Worm (Caenorhabditis elegans) whole organism, L2 larva: ENCODE results near the gene mtss-1.
A peak's percentile ranks its signal among the peaks of the same experiment; 100 is the strongest.

ENCODE experiments used
- C34F6.9 ChIP-seq: fragments of 150-350 bp; optimal IDR thresholded peaks from 2 replicates; lab custom pipeline; 2014; ENCODE audit warnings: missing biosample characterization, missing genetic modification characterization
- F13H6.1 ChIP-seq: sonication (generic microtip); optimal IDR thresholded peaks from 2 replicates; lab custom pipeline; 2016; ENCODE audit warnings: missing genetic modification characterization, missing compliant biosample characterization
- R02D3.7 ChIP-seq: fragments of 150-350 bp; optimal IDR thresholded peaks from 2 replicates; lab custom pipeline; 2014; ENCODE audit warnings: missing biosample characterization, missing genetic modification characterization
- ZK546.5 ChIP-seq: sonication (generic microtip); optimal IDR thresholded peaks from 2 replicates; lab custom pipeline; 2017; ENCODE audit warnings: missing biosample characterization, missing genetic modification characterization
- aly-2 ChIP-seq: fragments of 150-350 bp; optimal IDR thresholded peaks from 2 replicates; lab custom pipeline; 2014; ENCODE audit warnings: missing biosample characterization, missing genetic modification characterization
- ama-1 ChIP-seq: fragments of 150-350 bp; optimal IDR thresholded peaks from 2 replicates; lab custom pipeline; 2018; ENCODE audit warnings: inconsistent platforms
- blmp-1 ChIP-seq: sonication (generic microtip); optimal IDR thresholded peaks from 2 replicates; lab custom pipeline; 2017; ENCODE audit warnings: missing genetic modification characterization, mild to moderate bottlenecking, missing compliant biosample characterization, antibody characterized with exemption, moderate library complexity; ENCODE audit not compliant: insufficient read depth
- ceh-16 ChIP-seq: fragments of 150-350 bp; optimal IDR thresholded peaks from 2 replicates; lab custom pipeline; 2014; ENCODE audit warnings: missing biosample characterization, missing genetic modification characterization
- ceh-82 ChIP-seq: fragments of 150-350 bp; optimal IDR thresholded peaks from 2 replicates; lab custom pipeline; 2014; ENCODE audit warnings: missing biosample characterization, missing genetic modification characterization
- crh-2 ChIP-seq: sonication (generic microtip); optimal IDR thresholded peaks from 2 replicates; lab custom pipeline; 2017; ENCODE audit warnings: missing biosample characterization, missing genetic modification characterization
- dmd-4 ChIP-seq: sonication (generic microtip); optimal IDR thresholded peaks from 2 replicates; lab custom pipeline; 2017; ENCODE audit warnings: missing biosample characterization, missing genetic modification characterization
- elt-1 ChIP-seq: fragments of 150-350 bp; optimal IDR thresholded peaks from 2 replicates; lab custom pipeline; 2014; ENCODE audit warnings: missing biosample characterization, missing genetic modification characterization
- elt-3 ChIP-seq: sonication (generic microtip); optimal IDR thresholded peaks from 2 replicates; lab custom pipeline; 2017; ENCODE audit warnings: missing biosample characterization, missing genetic modification characterization
- fos-1 ChIP-seq: fragments of 150-350 bp; optimal IDR thresholded peaks from 2 replicates; lab custom pipeline; 2014; ENCODE audit warnings: missing biosample characterization, missing genetic modification characterization
- gmeb-1 ChIP-seq: fragments of 150-350 bp; optimal IDR thresholded peaks from 2 replicates; lab custom pipeline; 2014; ENCODE audit warnings: missing biosample characterization, missing genetic modification characterization
- lin-11 ChIP-seq: fragments of 150-350 bp; sonication (generic microtip); optimal IDR thresholded peaks from 2 replicates; lab custom pipeline; 2014; ENCODE audit warnings: missing biosample characterization, missing genetic modification characterization, inconsistent platforms, mixed read lengths
- lin-13 ChIP-seq: fragments of 150-350 bp; optimal IDR thresholded peaks from 2 replicates; lab custom pipeline; 2014; ENCODE audit warnings: missing biosample characterization, missing genetic modification reagents, missing genetic modification characterization
- lsy-2 ChIP-seq, 2 experiments: fragments of 150-350 bp in 1 of 2; sonication (generic microtip) in 1 of 2; optimal IDR thresholded peaks; 2 replicates each; lab custom pipeline; 2014 to 2017; ENCODE audit warnings: missing biosample characterization in 2 of 2, missing genetic modification characterization in 2 of 2
- mdl-1 ChIP-seq, 2 experiments: fragments of 150-350 bp in 1 of 2; sonication (generic microtip) in 1 of 2; optimal IDR thresholded peaks; 2 replicates each; lab custom pipeline; 2017; ENCODE audit warnings: missing biosample characterization in 2 of 2, missing genetic modification characterization in 2 of 2
- nhr-10 ChIP-seq: sonication (generic microtip); optimal IDR thresholded peaks from 2 replicates; lab custom pipeline; 2017; ENCODE audit warnings: missing biosample characterization, missing genetic modification characterization
- nhr-129 ChIP-seq: fragments of 150-350 bp; optimal IDR thresholded peaks from 2 replicates; lab custom pipeline; 2014; ENCODE audit warnings: missing biosample characterization, missing genetic modification characterization
- nhr-21 ChIP-seq: fragments of 150-350 bp; optimal IDR thresholded peaks from 2 replicates; lab custom pipeline; 2014; ENCODE audit warnings: missing biosample characterization, missing genetic modification characterization
- nhr-23 ChIP-seq: fragments of 150-350 bp; optimal IDR thresholded peaks from 2 replicates; lab custom pipeline; 2014; ENCODE audit warnings: missing biosample characterization, missing genetic modification reagents, missing genetic modification characterization
- nhr-237 ChIP-seq: fragments of 150-350 bp; optimal IDR thresholded peaks from 2 replicates; lab custom pipeline; 2014; ENCODE audit warnings: missing biosample characterization, missing genetic modification characterization
- nhr-25 ChIP-seq: fragments of 150-350 bp; sonication (generic microtip); optimal IDR thresholded peaks from 3 replicates; lab custom pipeline; 2014; ENCODE audit warnings: missing biosample characterization, missing genetic modification characterization
- nhr-6 ChIP-seq: fragments of 150-350 bp; optimal IDR thresholded peaks from 2 replicates; lab custom pipeline; 2014; ENCODE audit warnings: missing biosample characterization, missing genetic modification characterization
- nhr-77 ChIP-seq: fragments of 150-350 bp; optimal IDR thresholded peaks from 2 replicates; lab custom pipeline; 2014; ENCODE audit warnings: missing biosample characterization, missing genetic modification characterization
- peb-1 ChIP-seq: fragments of 150-350 bp; optimal IDR thresholded peaks from 2 replicates; lab custom pipeline; 2014; ENCODE audit warnings: missing biosample characterization, missing genetic modification characterization
- sem-4 ChIP-seq: fragments of 150-350 bp; optimal IDR thresholded peaks from 2 replicates; lab custom pipeline; 2014; ENCODE audit warnings: missing biosample characterization, missing genetic modification reagents, missing genetic modification characterization
- sma-3 ChIP-seq: sonication (generic microtip); optimal IDR thresholded peaks from 2 replicates; lab custom pipeline; 2016; ENCODE audit warnings: missing genetic modification reagents, missing genetic modification characterization, missing compliant biosample characterization
- sma-9 ChIP-seq, 2 experiments: fragments of 150-350 bp in 1 of 2; sonication (generic microtip) in 1 of 2; optimal IDR thresholded peaks; 2 replicates each; lab custom pipeline; 2014 to 2016; ENCODE audit warnings: missing genetic modification characterization in 2 of 2, mild to moderate bottlenecking in 1 of 2, missing biosample characterization in 1 of 2, missing compliant biosample characterization in 1 of 2, missing genetic modification reagents in 1 of 2, moderate library complexity in 1 of 2
- snpc-4 ChIP-seq: fragments of 150-350 bp; optimal IDR thresholded peaks from 2 replicates; lab custom pipeline; 2014; ENCODE audit warnings: missing biosample characterization, missing genetic modification characterization
- unc-39 ChIP-seq: fragments of 150-350 bp; optimal IDR thresholded peaks from 2 replicates; lab custom pipeline; 2014; ENCODE audit warnings: missing biosample characterization, missing genetic modification characterization
- unc-55 ChIP-seq: fragments of 150-350 bp; sonication (generic microtip); optimal IDR thresholded peaks from 3 replicates; lab custom pipeline; 2014; ENCODE audit warnings: missing biosample characterization, missing genetic modification reagents, missing genetic modification characterization
- unc-62 ChIP-seq: fragments of 150-350 bp; optimal IDR thresholded peaks from 2 replicates; lab custom pipeline; 2014; ENCODE audit warnings: missing biosample characterization, missing genetic modification reagents, missing genetic modification characterization
- zag-1 ChIP-seq: fragments of 150-350 bp; optimal IDR thresholded peaks from 2 replicates; lab custom pipeline; 2014; ENCODE audit warnings: missing biosample characterization, missing genetic modification characterization
- ztf-11 ChIP-seq: sonication (generic microtip); optimal IDR thresholded peaks from 2 replicates; lab custom pipeline; 2017; ENCODE audit warnings: missing biosample characterization, missing genetic modification characterization
- ztf-4 ChIP-seq: fragments of 150-350 bp; optimal IDR thresholded peaks from 2 replicates; lab custom pipeline; 2014; ENCODE audit warnings: missing biosample characterization, missing genetic modification characterization

The mtss-1 gene

DNA sequence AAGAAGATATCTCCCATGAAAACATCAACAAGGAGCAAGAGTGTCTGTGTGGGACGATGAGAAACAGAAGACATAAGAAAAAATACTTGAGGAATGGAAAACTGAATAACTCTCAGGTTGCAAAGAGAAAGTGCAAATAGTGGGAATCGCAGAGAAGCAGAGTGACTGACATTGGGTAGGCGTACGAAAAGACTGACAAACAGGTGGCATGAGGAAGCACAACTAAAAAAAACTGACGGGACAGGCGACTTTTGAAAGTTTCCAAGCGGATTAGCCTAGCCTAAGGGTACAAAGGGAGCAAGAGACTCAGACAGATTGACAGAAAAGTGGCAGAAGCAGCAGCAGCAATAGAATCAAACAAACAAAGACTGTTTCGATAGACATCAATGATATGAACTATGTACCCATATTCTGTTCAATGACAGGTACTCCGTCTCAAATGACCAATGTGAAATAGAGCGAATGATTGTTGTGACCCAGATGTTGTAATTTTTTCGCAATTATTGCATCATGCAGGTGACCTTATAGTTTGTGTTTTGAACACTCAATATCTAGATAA, 33.7 kb upstream of the mtss-1 start:
- TF ChIP-seq nhr-77 (tag; lab: Kevin White, UChicago), result no peak
- peak; percentile 70 for TF ChIP-seq sma-9 (GFP tag; optimal IDR thresholded peaks at IDR 0.05; lab: Kevin White, UChicago)
- no peak for TF ChIP-seq sma-9 (tag; optimal IDR thresholded peaks at IDR 0.05; lab: Kevin White, UChicago)
- TF ChIP-seq unc-55 (GFP tag; lab: Kevin White, UChicago), result peak; percentile 35
- TF ChIP-seq C34F6.9 (tag; lab: Kevin White, UChicago), result peak; percentile 34
- peak; percentile 32 for TF ChIP-seq blmp-1 (tag; lab: Kevin White, UChicago)
- TF ChIP-seq lsy-2 (tag; optimal IDR thresholded peaks at IDR 0.05; lab: Kevin White, UChicago), result peak in 1 of 2 experiments; percentile 32
- TF ChIP-seq crh-2 (tag; lab: Kevin White, UChicago), result peak; percentile 40
- TF ChIP-seq fos-1 (tag; lab: Kevin White, UChicago), result peak; percentile 26
- TF ChIP-seq ztf-4 (tag; lab: Kevin White, UChicago), result peak; percentile 57
- no peak for TF ChIP-seq dmd-4 (tag; lab: Kevin White, UChicago)
- peak; percentile 98 for TF ChIP-seq nhr-129 (tag; lab: Kevin White, UChicago)
- TF ChIP-seq nhr-25 (tag; lab: Kevin White, UChicago), result peak; percentile 61
- no peak for TF ChIP-seq nhr-21 (tag; lab: Kevin White, UChicago)
- TF ChIP-seq nhr-6 (tag; lab: Kevin White, UChicago), result peak; percentile 32
- TF ChIP-seq F13H6.1 (tag; lab: Kevin White, UChicago), result peak; percentile 86

- TF ChIP-seq snpc-4 (tag; lab: Kevin White, UChicago) (no peak), peb-1 (tag; lab: Kevin White, UChicago) (no peak), mdl-1 (tag; optimal IDR thresholded peaks at IDR 0.05; lab: Kevin White, UChicago) (no peak), C34F6.9 (tag; lab: Kevin White, UChicago) (peak; percentile 12)
These were observed 30.7 kb upstream of the mtss-1 start for ce11 chrIII:8737391-8737790.

ce11 chrIII:8738289-8738688, 29.8 kb upstream of the mtss-1 start:
- TF ChIP-seq unc-55 (GFP tag; lab: Kevin White, UChicago) (no peak), elt-1 (tag; lab: Kevin White, UChicago) (no peak), ztf-11 (no peak), unc-39 (tag; lab: Kevin White, UChicago) (no peak)
- TF ChIP-seq, all 48 proteins: peak for 0

ce11 chrIII:8739126-8739525, 29.0 kb upstream of the mtss-1 start:
- no peak for TF ChIP-seq nhr-237 (tag; lab: Kevin White, UChicago)
- TF ChIP-seq nhr-10 (tag; lab: Kevin White, UChicago), result no peak
- no peak for TF ChIP-seq zag-1 (tag; lab: Kevin White, UChicago)
- peak; percentile 37 for TF ChIP-seq nhr-129 (tag; lab: Kevin White, UChicago)
- TF ChIP-seq F13H6.1 (tag; lab: Kevin White, UChicago), result peak; percentile 54
- peak; percentile 95 for TF ChIP-seq fos-1 (tag; lab: Kevin White, UChicago)
- peak; percentile 23 for TF ChIP-seq sem-4 (tag; lab: Kevin White, UChicago)
- TF ChIP-seq lsy-2 (tag; optimal IDR thresholded peaks at IDR 0.05; lab: Kevin White, UChicago), result peak in 1 of 2 experiments; percentile 32
- no peak for TF ChIP-seq ztf-11
- peak; percentile 73 for TF ChIP-seq gmeb-1 (tag; lab: Kevin White, UChicago)
- TF ChIP-seq elt-3 (tag; lab: Kevin White, UChicago), result no peak
- TF ChIP-seq ceh-82 (tag; lab: Kevin White, UChicago), result no peak
- peak; percentile 75 for TF ChIP-seq nhr-21 (tag; lab: Kevin White, UChicago)
- peak; percentile 79 for TF ChIP-seq sma-3 (GFP tag; lab: Kevin White, UChicago)
- TF ChIP-seq nhr-23, result no peak
- TF ChIP-seq sma-9 (GFP tag; optimal IDR thresholded peaks at IDR 0.05; lab: Kevin White, UChicago), result peak; percentile 95
- TF ChIP-seq sma-9 (tag; optimal IDR thresholded peaks at IDR 0.05; lab: Kevin White, UChicago), result no peak
- TF ChIP-seq mdl-1 (tag; optimal IDR thresholded peaks at IDR 0.05; lab: Kevin White, UChicago), result peak; percentile 46 to 78
- TF ChIP-seq blmp-1 (tag; lab: Kevin White, UChicago), result peak; percentile 47
- TF ChIP-seq crh-2 (tag; lab: Kevin White, UChicago), result peak; percentile 84
- no peak for TF ChIP-seq nhr-77 (tag; lab: Kevin White, UChicago)
- peak; percentile 88 for TF ChIP-seq nhr-25 (tag; lab: Kevin White, UChicago)

ce11 chrIII:8739786-8740185, 28.3 kb upstream of the mtss-1 start:
- TF ChIP-seq nhr-77 (tag; lab: Kevin White, UChicago), result no peak
- no peak for TF ChIP-seq ztf-11
- TF ChIP-seq ceh-82 (tag; lab: Kevin White, UChicago), result no peak
- TF ChIP-seq nhr-10 (tag; lab: Kevin White, UChicago), result no peak
- TF ChIP-seq gmeb-1 (tag; lab: Kevin White, UChicago), result no peak
- TF ChIP-seq lsy-2 (tag; optimal IDR thresholded peaks at IDR 0.05; lab: Kevin White, UChicago), result peak in 1 of 2 experiments; percentile 26
- TF ChIP-seq lin-13 (GFP tag; lab: Kevin White, UChicago), result no peak
- TF ChIP-seq snpc-4 (tag; lab: Kevin White, UChicago), result no peak
- no peak for TF ChIP-seq aly-2 (tag; lab: Kevin White, UChicago)
- TF ChIP-seq sma-3 (GFP tag; lab: Kevin White, UChicago), result no peak
- peak; percentile 40 for TF ChIP-seq C34F6.9 (tag; lab: Kevin White, UChicago)
- no peak for TF ChIP-seq elt-3 (tag; lab: Kevin White, UChicago)
- TF ChIP-seq lin-11 (tag; lab: Kevin White, UChicago), result no peak
- TF ChIP-seq nhr-23, result no peak
- TF ChIP-seq nhr-237 (tag; lab: Kevin White, UChicago), result no peak
- TF ChIP-seq ceh-16, result no peak
- peak; percentile 68 for TF ChIP-seq nhr-129 (tag; lab: Kevin White, UChicago)
- peak; percentile 32 for TF ChIP-seq ztf-4 (tag; lab: Kevin White, UChicago)
- no peak for TF ChIP-seq nhr-25 (tag; lab: Kevin White, UChicago)
- no peak for TF ChIP-seq unc-62 (GFP tag; lab: Kevin White, UChicago)
- no peak for TF ChIP-seq ama-1 (lab: Kevin White, UChicago)
- TF ChIP-seq sma-9 (GFP tag; optimal IDR thresholded peaks at IDR 0.05; lab: Kevin White, UChicago), result no peak
- TF ChIP-seq sma-9 (tag; optimal IDR thresholded peaks at IDR 0.05; lab: Kevin White, UChicago), result no peak
- TF ChIP-seq ZK546.5, result no peak
- no peak for TF ChIP-seq unc-39 (tag; lab: Kevin White, UChicago)
- no peak for TF ChIP-seq R02D3.7 (tag; lab: Kevin White, UChicago)
